Fruit fly (Drosophila melanogaster): ENCODE data around the gene Tspo.

dm6 chr2L:606165-606564 is 46.8 kb downstream of the Tspo start:
- TF ChIP-seq Lpt (GFP tag; optimal IDR thresholded peaks at IDR 0.05): peak; percentile 64
- TF ChIP-seq CG6808 (GFP tag; optimal IDR thresholded peaks at IDR 0.05): peak; percentile 66
- TF ChIP-seq fd59A (GFP tag; optimal IDR thresholded peaks at IDR 0.05): peak; percentile 59
